Worm (Caenorhabditis elegans) whole organism, L3 larva: ENCODE measurements around the gene Y75B8A.34.

Experiments
- ama-1 ChIP-seq: fragments of 150-350 bp; optimal IDR thresholded peaks from 2 replicates; lab custom pipeline; 2018
- ceh-16 ChIP-seq: sonication (generic microtip); optimal IDR thresholded peaks from 2 replicates; lab custom pipeline; 2017; ENCODE audit warnings: missing biosample characterization, missing genetic modification characterization
- ceh-9 ChIP-seq: sonication (generic microtip); optimal IDR thresholded peaks from 2 replicates; lab custom pipeline; 2018; ENCODE audit warnings: missing biosample characterization, missing genetic modification characterization
- daf-12 ChIP-seq: fragments of 150-350 bp; optimal IDR thresholded peaks from 2 replicates; lab custom pipeline; 2014; ENCODE audit warnings: missing biosample characterization, missing genetic modification reagents, missing genetic modification characterization
- egl-27 ChIP-seq: sonication (generic microtip); optimal IDR thresholded peaks from 4 replicates; lab custom pipeline; 2017; ENCODE audit warnings: missing biosample characterization, missing genetic modification reagents, missing genetic modification characterization
- egl-5 ChIP-seq: fragments of 150-350 bp; optimal IDR thresholded peaks from 2 replicates; lab custom pipeline; 2017; ENCODE audit warnings: missing biosample characterization, missing genetic modification reagents, missing genetic modification characterization, inconsistent platforms
- elt-1 ChIP-seq: fragments of 150-350 bp; optimal IDR thresholded peaks from 2 replicates; lab custom pipeline; 2014; ENCODE audit warnings: missing biosample characterization, missing genetic modification characterization
- elt-2 ChIP-seq: sonication (generic microtip); optimal IDR thresholded peaks from 2 replicates; lab custom pipeline; 2016; ENCODE audit warnings: missing genetic modification reagents, mild to moderate bottlenecking, missing genetic modification characterization, missing compliant biosample characterization
- eor-1 ChIP-seq, 2 experiments: fragments of 150-350 bp; optimal IDR thresholded peaks; 2 replicates each; lab custom pipeline; 2014 to 2018; ENCODE audit warnings: missing biosample characterization in 2 of 2, missing genetic modification characterization in 2 of 2
- fkh-10 ChIP-seq: sonication (generic microtip); optimal IDR thresholded peaks from 2 replicates; lab custom pipeline; 2017; ENCODE audit warnings: missing biosample characterization, missing genetic modification reagents, missing genetic modification characterization
- fkh-2 ChIP-seq: fragments of 150-350 bp; optimal IDR thresholded peaks from 2 replicates; lab custom pipeline; 2014; ENCODE audit warnings: missing biosample characterization, missing genetic modification reagents, missing genetic modification characterization
- fos-1 ChIP-seq: fragments of 150-350 bp; optimal IDR thresholded peaks from 2 replicates; lab custom pipeline; 2014; ENCODE audit warnings: missing biosample characterization, missing genetic modification characterization
- hmg-11 ChIP-seq: sonication (generic microtip); optimal IDR thresholded peaks from 2 replicates; lab custom pipeline; 2016; ENCODE audit warnings: missing genetic modification characterization, missing compliant biosample characterization
- jun-1 ChIP-seq: fragments of 150-350 bp; optimal IDR thresholded peaks from 2 replicates; lab custom pipeline; 2014; ENCODE audit warnings: missing biosample characterization, missing genetic modification reagents, missing genetic modification characterization
- lin-15B ChIP-seq: fragments of 150-350 bp; optimal IDR thresholded peaks from 2 replicates; lab custom pipeline; 2014; ENCODE audit warnings: missing biosample characterization, missing genetic modification characterization
- lin-39 ChIP-seq: fragments of 150-350 bp; optimal IDR thresholded peaks from 2 replicates; lab custom pipeline; 2018; ENCODE audit warnings: missing biosample characterization, missing genetic modification reagents, missing genetic modification characterization
- lsy-12 ChIP-seq: sonication (generic microtip); optimal IDR thresholded peaks from 2 replicates; lab custom pipeline; 2016; ENCODE audit warnings: mild to moderate bottlenecking, missing genetic modification characterization, missing compliant biosample characterization
- nfya-1 ChIP-seq: sonication (generic microtip); optimal IDR thresholded peaks from 2 replicates; lab custom pipeline; 2017; ENCODE audit warnings: missing genetic modification characterization, mild to moderate bottlenecking, missing compliant biosample characterization, antibody characterized with exemption, moderate library complexity; ENCODE audit not compliant: insufficient read depth
- nhr-11 ChIP-seq: fragments of 150-350 bp; optimal IDR thresholded peaks from 2 replicates; lab custom pipeline; 2014; ENCODE audit warnings: missing biosample characterization, missing genetic modification characterization
- nhr-23 ChIP-seq: fragments of 150-350 bp; optimal IDR thresholded peaks from 2 replicates; lab custom pipeline; 2014; ENCODE audit warnings: missing biosample characterization, missing genetic modification reagents, missing genetic modification characterization
- nhr-237 ChIP-seq: fragments of 150-350 bp; optimal IDR thresholded peaks from 2 replicates; lab custom pipeline; 2014; ENCODE audit warnings: missing biosample characterization, missing genetic modification characterization
- nhr-25 ChIP-seq: sonication (generic microtip); optimal IDR thresholded peaks from 2 replicates; lab custom pipeline; 2017; ENCODE audit warnings: missing biosample characterization, missing genetic modification characterization
- nhr-43 ChIP-seq: sonication (generic microtip); optimal IDR thresholded peaks from 2 replicates; lab custom pipeline; 2016; ENCODE audit warnings: mild to moderate bottlenecking, missing genetic modification characterization, missing compliant biosample characterization; ENCODE audit not compliant: poor library complexity, severe bottlenecking
- nhr-77 ChIP-seq: fragments of 150-350 bp; optimal IDR thresholded peaks from 2 replicates; lab custom pipeline; 2014; ENCODE audit warnings: missing biosample characterization, missing genetic modification characterization
- pha-4 ChIP-seq: fragments of 150-350 bp; optimal IDR thresholded peaks from 2 replicates; lab custom pipeline; 2014; ENCODE audit warnings: missing biosample characterization, missing genetic modification reagents, missing genetic modification characterization
- pqm-1 ChIP-seq: fragments of 150-350 bp; optimal IDR thresholded peaks from 2 replicates; lab custom pipeline; 2017; ENCODE audit warnings: missing biosample characterization, missing genetic modification characterization, inconsistent platforms
- skn-1 ChIP-seq: fragments of 150-350 bp; optimal IDR thresholded peaks from 2 replicates; lab custom pipeline; 2014; ENCODE audit warnings: missing biosample characterization, missing genetic modification characterization
- unc-62 ChIP-seq: fragments of 150-350 bp; sonication (generic microtip); optimal IDR thresholded peaks from 4 replicates; lab custom pipeline; 2014; ENCODE audit warnings: missing biosample characterization, missing genetic modification reagents, missing genetic modification characterization
- ztf-11 ChIP-seq: fragments of 150-350 bp; optimal IDR thresholded peaks from 2 replicates; lab custom pipeline; 2014; ENCODE audit warnings: missing biosample characterization, missing genetic modification characterization
- ztf-4 ChIP-seq: fragments of 150-350 bp; optimal IDR thresholded peaks from 2 replicates; lab custom pipeline; 2014; ENCODE audit warnings: missing biosample characterization, missing genetic modification characterization

Y75B8A.34 gene

DNA sequence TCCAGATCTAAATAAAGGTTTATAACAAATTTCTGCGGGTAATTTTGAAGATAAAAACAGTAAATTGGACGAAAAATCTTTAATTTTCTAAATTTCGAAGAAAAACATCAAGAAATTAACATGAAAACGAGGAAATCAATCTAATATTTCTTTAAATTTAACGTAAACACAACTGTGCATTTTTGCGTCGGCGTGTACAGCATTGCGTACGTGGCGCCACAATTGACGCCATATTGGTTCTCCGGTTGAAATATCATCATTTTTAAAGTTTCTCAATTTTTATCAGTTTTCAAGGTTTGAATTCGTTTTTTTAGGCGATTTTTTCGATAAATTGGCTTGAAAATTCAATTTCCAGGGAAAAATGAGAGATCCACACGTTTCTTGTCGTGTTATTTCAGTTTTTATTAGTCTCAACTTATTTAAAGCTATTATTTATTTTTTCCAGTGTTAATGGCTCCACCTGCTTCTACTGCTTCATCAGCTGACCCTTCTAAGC, 10.7 kb downstream of the Y75B8A.34 start, which contains the start of gene rpt-6:
rpt-6 (plus strand) TSS at position 446 of the 496 bp plus-strand sequence.
- TF ChIP-seq nhr-23 (tag; lab: Kevin White, UChicago) (peak; percentile 53), skn-1 (tag; lab: Kevin White, UChicago) (peak; percentile 97), nhr-25 (peak; percentile 10), nhr-43 (tag; lab: Kevin White, UChicago) (peak; percentile 64), egl-27 (tag; lab: Kevin White, UChicago) (no peak), nhr-77 (tag; lab: Kevin White, UChicago) (no peak), ceh-16 (tag; lab: Kevin White, UChicago) (no peak), pha-4 (tag; lab: Kevin White, UChicago) (peak; percentile 50), lsy-12 (tag; lab: Kevin White, UChicago) (peak; percentile 43), fkh-10 (GFP tag; lab: Kevin White, UChicago) (no peak), elt-2 (tag; lab: Kevin White, UChicago) (peak; percentile 1), hmg-11 (tag; lab: Kevin White, UChicago) (peak; percentile 32), nfya-1 (tag; lab: Kevin White, UChicago) (peak; percentile 62), jun-1 (tag; lab: Kevin White, UChicago) (peak; percentile 22), ama-1 (lab: Kevin White, UChicago) (peak; percentile 34), lin-15B (tag; lab: Kevin White, UChicago) (peak; percentile 63), elt-1 (tag; lab: Kevin White, UChicago) (no peak)

DNA sequence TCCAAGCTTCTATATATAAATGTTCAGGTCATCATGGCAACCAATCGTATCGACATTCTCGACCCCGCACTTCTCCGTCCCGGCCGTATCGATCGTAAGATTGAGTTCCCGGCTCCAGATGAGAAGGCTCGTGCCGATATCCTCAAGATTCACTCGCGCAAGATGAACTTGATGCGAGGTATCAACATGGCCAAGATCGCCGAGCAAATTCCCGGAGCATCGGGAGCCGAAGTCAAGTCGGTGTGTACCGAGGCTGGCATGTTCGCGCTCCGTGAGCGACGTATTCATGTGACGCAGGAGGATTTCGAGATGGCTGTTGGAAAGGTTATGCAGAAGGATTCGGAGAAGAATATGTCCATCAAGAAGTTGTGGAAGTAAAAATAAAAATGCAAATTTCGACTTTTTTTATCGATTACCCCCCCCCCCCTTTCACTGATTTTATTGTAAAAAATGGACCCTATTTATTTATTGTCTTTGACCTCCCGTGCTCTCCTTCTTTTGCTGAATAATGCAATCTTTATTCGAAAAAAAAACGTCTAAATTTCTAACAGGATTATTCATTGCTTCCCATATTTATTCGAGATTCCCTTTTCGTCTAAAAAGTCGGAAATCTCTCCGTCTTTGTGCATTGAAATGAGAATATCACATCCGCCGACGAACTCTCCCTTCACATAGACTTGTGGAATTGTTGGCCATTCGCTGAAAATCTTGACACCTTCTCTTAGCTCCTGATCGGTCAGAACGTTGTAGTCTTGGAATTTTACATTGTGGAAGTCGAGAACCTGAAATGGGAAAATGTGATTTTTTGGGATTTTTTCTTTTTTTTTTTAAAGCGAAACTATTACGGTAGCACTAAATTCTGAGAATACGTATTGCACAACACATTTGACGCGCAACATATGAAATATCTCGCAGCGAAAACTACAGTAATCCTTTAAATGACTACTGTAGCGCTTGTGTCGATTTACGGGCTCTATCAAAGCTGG, 13.0 kb downstream of the Y75B8A.34 start:
- TF ChIP-seq nhr-237 (no peak), elt-1 (tag; lab: Kevin White, UChicago) (no peak), ama-1 (lab: Kevin White, UChicago) (no peak), eor-1 (tag; optimal IDR thresholded peaks at IDR 0.05; lab: Kevin White, UChicago) (no peak), ztf-11 (tag; lab: Kevin White, UChicago) (no peak), lin-39 (tag; lab: Kevin White, UChicago) (no peak), nhr-23 (tag; lab: Kevin White, UChicago) (no peak), fkh-10 (GFP tag; lab: Kevin White, UChicago) (no peak), lin-15B (tag; lab: Kevin White, UChicago) (no peak), nhr-25 (no peak), pqm-1 (tag; lab: Kevin White, UChicago) (no peak), nhr-43 (tag; lab: Kevin White, UChicago) (no peak), ceh-16 (tag; lab: Kevin White, UChicago) (no peak)

- TF ChIP-seq ztf-4 (tag; lab: Kevin White, UChicago), result no peak
- peak; percentile 88 for TF ChIP-seq nfya-1 (tag; lab: Kevin White, UChicago)
Measured at ce11 chrIII:12373306-12373705, 13.9 kb downstream of the Y75B8A.34 start.

DNA sequence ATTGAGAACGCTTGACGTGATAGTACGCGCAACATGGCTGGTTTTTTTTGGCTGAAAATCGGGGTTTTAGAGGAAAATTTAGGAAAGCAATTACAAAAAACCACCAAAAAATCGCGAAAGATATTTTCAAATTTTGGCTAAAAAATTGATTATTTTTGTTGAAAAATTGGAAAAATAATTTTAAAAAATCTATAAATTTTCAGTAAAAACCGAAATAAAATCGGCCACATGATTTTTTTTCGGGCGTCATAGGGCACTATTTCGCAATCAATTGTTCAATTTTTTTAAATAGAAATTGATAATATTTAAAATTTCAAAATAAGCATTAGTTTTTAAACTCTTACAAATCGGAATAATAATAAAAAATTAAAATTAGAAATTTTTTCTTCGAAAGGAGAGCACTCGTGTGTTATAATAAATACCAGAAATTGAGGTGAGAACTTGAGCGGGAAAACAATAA, 14.5 kb downstream of the Y75B8A.34 start, which contains the start of gene glrx-5:
glrx-5 (minus strand) TSS at position 51 of the 460 bp plus-strand sequence.
- TF ChIP-seq ceh-9 (tag; lab: Kevin White, UChicago), result no peak
- TF ChIP-seq nhr-23 (tag; lab: Kevin White, UChicago), result no peak
- no peak for TF ChIP-seq hmg-11 (tag; lab: Kevin White, UChicago)
- no peak for TF ChIP-seq pqm-1 (tag; lab: Kevin White, UChicago)
- no peak for TF ChIP-seq fkh-2
- no peak for TF ChIP-seq daf-12 (tag; lab: Kevin White, UChicago)
- no peak for TF ChIP-seq egl-5 (tag; lab: Kevin White, UChicago)
- TF ChIP-seq fos-1 (tag; lab: Kevin White, UChicago), result no peak
- TF ChIP-seq lin-39 (tag; lab: Kevin White, UChicago), result no peak
- TF ChIP-seq nhr-11 (tag; lab: Kevin White, UChicago), result no peak
- no peak for TF ChIP-seq unc-62 (GFP tag; lab: Kevin White, UChicago)
- TF ChIP-seq pha-4 (tag; lab: Kevin White, UChicago), result no peak
- TF ChIP-seq ztf-4 (tag; lab: Kevin White, UChicago), result no peak
